Fruit fly (Drosophila melanogaster): Measurements from ENCODE around the gene CG1647.

CG1647 gene

DNA sequence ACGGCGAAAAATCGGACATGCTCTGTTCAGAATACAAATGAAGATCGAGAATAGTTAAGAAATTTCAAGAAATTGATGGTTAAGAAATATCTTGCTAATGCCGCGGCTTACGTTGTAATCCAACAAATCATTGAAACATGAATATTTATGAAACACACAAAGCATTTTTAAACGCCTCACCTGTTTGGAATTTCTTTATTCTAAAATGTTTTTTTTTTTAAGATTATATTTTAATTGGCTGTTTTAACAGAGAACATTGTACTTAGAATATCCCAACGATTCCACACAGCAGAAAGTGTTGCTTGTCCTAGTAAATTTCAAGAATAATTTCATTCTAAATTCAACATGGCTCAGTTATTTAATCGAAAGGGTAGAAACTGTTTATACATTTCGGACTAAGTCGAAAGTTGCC, 32.0 kb downstream of the CG1647 start (continued):
- TF ChIP-seq psq (GFP tag; optimal IDR thresholded peaks at IDR 0.05) (no peak), CG7556 (GFP tag; optimal IDR thresholded peaks at IDR 0.05) (peak; percentile 53), bsh (GFP tag; optimal IDR thresholded peaks at IDR 0.05) (peak in 1 of 2 experiments; percentile 40), CG11247 (GFP tag; IDR thresholded peaks at IDR 0.05) (no peak), stwl (tag; optimal IDR thresholded peaks at IDR 0.05) (no peak), CG13296 (GFP tag; optimal IDR thresholded peaks at IDR 0.05) (no peak), bcd (GFP tag; optimal IDR thresholded peaks at IDR 0.05) (no peak), CG12769 (tag; optimal IDR thresholded peaks at IDR 0.05) (no peak), CG1647 (GFP tag; optimal IDR thresholded peaks at IDR 0.05) (no peak), CG9727 (GFP tag; optimal IDR thresholded peaks at IDR 0.05) (peak; percentile 8), CG4424 (GFP tag; optimal IDR thresholded peaks at IDR 0.05) (peak; percentile 8), Myb (GFP tag; optimal IDR thresholded peaks at IDR 0.05) (no peak), Hr78 (GFP tag; optimal IDR thresholded peaks at IDR 0.05) (no peak), fd64A (GFP tag; optimal IDR thresholded peaks at IDR 0.05) (no peak), sisA (GFP tag; IDR thresholded peaks at IDR 0.05) (no peak), CG6765 (GFP tag; optimal IDR thresholded peaks at IDR 0.05) (no peak), Sry-β (GFP tag; optimal IDR thresholded peaks at IDR 0.05) (no peak), CG3407 (GFP tag; optimal IDR thresholded peaks at IDR 0.05) (no peak), slp2 (GFP tag; optimal IDR thresholded peaks at IDR 0.05) (no peak), Ada2b (GFP tag; IDR thresholded peaks at IDR 0.05) (no peak), chn (GFP tag; optimal IDR thresholded peaks at IDR 0.05) (no peak), MESR4 (GFP tag; optimal IDR thresholded peaks at IDR 0.05) (no peak), nmo (GFP tag; optimal IDR thresholded peaks at IDR 0.05) (peak; percentile 34), H2.0 (GFP tag; IDR thresholded peaks at IDR 0.05) (no peak), luna (GFP tag; optimal IDR thresholded peaks at IDR 0.05) (no peak), oc (tag; optimal IDR thresholded peaks at IDR 0.05) (no peak), CG10979 (tag; optimal IDR thresholded peaks at IDR 0.05) (peak; percentile 41), CG6689 (GFP tag; IDR thresholded peaks at IDR 0.05) (no peak), CTCF (GFP tag; optimal IDR thresholded peaks at IDR 0.05) (no peak), schlank (tag; optimal IDR thresholded peaks at IDR 0.05) (no peak), Deaf1 (tag; optimal IDR thresholded peaks at IDR 0.05) (no peak), Abd-B (GFP tag; optimal IDR thresholded peaks at IDR 0.05) (no peak), CG6854 (GFP tag; optimal IDR thresholded peaks at IDR 0.05) (no peak), CG18262 (tag; optimal IDR thresholded peaks at IDR 0.05) (peak; percentile 37), CG2712 (tag; optimal IDR thresholded peaks at IDR 0.05) (peak; percentile 34), ham (GFP tag; IDR thresholded peaks at IDR 0.05) (no peak), CG32767 (GFP tag; IDR thresholded peaks at IDR 0.05) (no peak), Nf-YB (GFP tag; optimal IDR thresholded peaks at IDR 0.05) (no peak), Doc2 (GFP tag; IDR thresholded peaks at IDR 0.05) (no peak), Drgx (GFP tag; IDR thresholded peaks at IDR 0.05) (peak; percentile 13; the same call in 1 of the 2 replicates), CG30020 (tag; optimal IDR thresholded peaks at IDR 0.05) (no peak), pzg (GFP tag; optimal IDR thresholded peaks at IDR 0.05) (no peak), CG7372 (GFP tag; IDR thresholded peaks at IDR 0.05) (no peak), GATAe (GFP tag; conservative IDR thresholded peaks at IDR 0.05) (no peak), gsb (GFP tag; IDR thresholded peaks at IDR 0.05) (no peak), CG31224 (GFP tag; IDR thresholded peaks at IDR 0.05) (no peak), phol (tag; optimal IDR thresholded peaks at IDR 0.05) (peak; percentile 45), br (optimal IDR thresholded peaks at IDR 0.05) (no peak), exex (tag; optimal IDR thresholded peaks at IDR 0.05) (no peak), CG2875 (GFP tag; optimal IDR thresholded peaks at IDR 0.05) (no peak), knrl (GFP tag; IDR thresholded peaks at IDR 0.05; ENCODE audit: partially characterized antibody) (no peak), cas (GFP tag; IDR thresholded peaks at IDR 0.05) (no peak), CG13624 (GFP tag; optimal IDR thresholded peaks at IDR 0.05) (no peak)
